Worm (Caenorhabditis elegans) whole organism, L1 larva: ENCODE measurements around the gene F18A11.3.

Experiments
- C16A3.4 ChIP-seq: fragments of 150-350 bp; optimal IDR thresholded peaks from 2 replicates; lab custom pipeline; 2014; ENCODE audit warnings: missing biosample characterization, missing genetic modification characterization
- C34B4.2 ChIP-seq: sonication (generic microtip); optimal IDR thresholded peaks from 2 replicates; lab custom pipeline; 2017; ENCODE audit warnings: mild to moderate bottlenecking, missing genetic modification characterization, missing compliant biosample characterization
- aha-1 ChIP-seq: fragments of 150-350 bp; optimal IDR thresholded peaks from 2 replicates; lab custom pipeline; 2014; ENCODE audit warnings: missing biosample characterization, missing genetic modification characterization
- alr-1 ChIP-seq: fragments of 200-800 bp; sonication (Bioruptor generic); optimal IDR thresholded peaks from 2 replicates; lab custom pipeline; 2018; ENCODE audit warnings: borderline replicate concordance, mild to moderate bottlenecking, missing genetic modification characterization, missing compliant biosample characterization
- ceh-82 ChIP-seq, 3 experiments: fragments of 150-350 bp in 1 of 3; sonication (generic microtip) in 2 of 3; optimal IDR thresholded peaks; 2 replicates each; lab custom pipeline; 2014 to 2017; ENCODE audit warnings: missing biosample characterization in 3 of 3, missing genetic modification characterization in 3 of 3
- ces-1 ChIP-seq: fragments of 150-350 bp; optimal IDR thresholded peaks from 2 replicates; lab custom pipeline; 2014; ENCODE audit warnings: missing biosample characterization, missing genetic modification reagents, missing genetic modification characterization
- efl-1 ChIP-seq, 4 experiments: fragments of 150-350 bp; optimal IDR thresholded peaks in 3 of 4; peaks in 1 of 4; 1 replicate in 1 of 4; 2 replicates in 3 of 4; lab custom pipeline; 2014; ENCODE audit warnings: missing biosample characterization in 2 of 4, missing genetic modification characterization in 2 of 4, missing genetic modification reagents in 2 of 4
- efl-3 ChIP-seq: fragments of 200-800 bp; sonication (Bioruptor generic); optimal IDR thresholded peaks from 2 replicates; lab custom pipeline; 2018; ENCODE audit warnings: mild to moderate bottlenecking, missing genetic modification characterization, missing compliant biosample characterization
- egl-13 ChIP-seq: sonication (generic microtip); optimal IDR thresholded peaks from 2 replicates; lab custom pipeline; 2016; ENCODE audit warnings: missing genotype, missing genetic modification reagents, missing genetic modification characterization, missing compliant biosample characterization
- elt-2 ChIP-seq: sonication (generic microtip); optimal IDR thresholded peaks from 2 replicates; lab custom pipeline; 2016; ENCODE audit warnings: missing genetic modification characterization, mild to moderate bottlenecking, inconsistent platforms, missing compliant biosample characterization, missing genetic modification reagents
- elt-3 ChIP-seq, 6 experiments: fragments of 150-350 bp in 1 of 6; sonication (generic microtip); optimal IDR thresholded peaks; 2 replicates each; lab custom pipeline; 2017 to 2018; ENCODE audit warnings: missing biosample characterization in 6 of 6, missing genetic modification characterization in 6 of 6, inconsistent platforms in 1 of 6
- ets-5 ChIP-seq: fragments of 200-800 bp; sonication (Bioruptor generic); IDR thresholded peaks from 2 replicates; pipeline ENCODE4 v1.3.6; 2022; ENCODE audit warnings: missing genetic modification characterization, missing compliant biosample characterization
- fkh-10 ChIP-seq: sonication (generic microtip); optimal IDR thresholded peaks from 2 replicates; lab custom pipeline; 2017; ENCODE audit warnings: missing biosample characterization, missing genetic modification reagents, missing genetic modification characterization
- fos-1 ChIP-seq: fragments of 150-350 bp; optimal IDR thresholded peaks from 2 replicates; lab custom pipeline; 2014; ENCODE audit warnings: missing biosample characterization, missing genetic modification characterization
- hlh-4 ChIP-seq: sonication (generic microtip); optimal IDR thresholded peaks from 2 replicates; lab custom pipeline; 2016; ENCODE audit warnings: mild to moderate bottlenecking, missing genetic modification characterization, missing compliant biosample characterization
- hpl-2 ChIP-seq: fragments of 150-350 bp; optimal IDR thresholded peaks from 2 replicates; lab custom pipeline; 2014; ENCODE audit warnings: missing biosample characterization, missing genetic modification reagents, missing genetic modification characterization
- lin-13 ChIP-seq: fragments of 150-350 bp; optimal IDR thresholded peaks from 2 replicates; lab custom pipeline; 2014; ENCODE audit warnings: missing biosample characterization, missing genetic modification reagents, missing genetic modification characterization
- lin-14 ChIP-seq: fragments of 200-800 bp; sonication (Bioruptor generic); optimal IDR thresholded peaks from 2 replicates; lab custom pipeline; 2018; ENCODE audit warnings: mild to moderate bottlenecking, missing genetic modification characterization, moderate library complexity, missing compliant biosample characterization
- lin-15B ChIP-seq: fragments of 150-350 bp; sonication (generic microtip); optimal IDR thresholded peaks from 3 replicates; lab custom pipeline; 2014; ENCODE audit warnings: missing biosample characterization, missing genetic modification characterization
- lin-35 ChIP-seq, 2 experiments: fragments of 150-350 bp; optimal IDR thresholded peaks; 2 replicates each; lab custom pipeline; 2014; ENCODE audit warnings: missing biosample characterization in 2 of 2, missing genetic modification characterization in 2 of 2, missing genetic modification reagents in 2 of 2
- lin-39 ChIP-seq: fragments of 150-350 bp; optimal IDR thresholded peaks from 2 replicates; lab custom pipeline; 2014; ENCODE audit warnings: missing biosample characterization, missing genetic modification reagents, missing genetic modification characterization
- lir-3 ChIP-seq: sonication (generic microtip); optimal IDR thresholded peaks from 2 replicates; lab custom pipeline; 2016; ENCODE audit warnings: mild to moderate bottlenecking, missing genetic modification characterization, moderate library complexity, missing compliant biosample characterization; ENCODE audit not compliant: poor library complexity
- mdl-1 ChIP-seq, 2 experiments: fragments of 150-350 bp; optimal IDR thresholded peaks; 2 replicates each; lab custom pipeline; 2014 to 2017; ENCODE audit warnings: missing biosample characterization in 2 of 2, missing genetic modification characterization in 2 of 2, inconsistent platforms in 1 of 2
- nhr-19 ChIP-seq: fragments of 200-800 bp; sonication (Bioruptor generic); conservative IDR thresholded peaks from 2 replicates; pipeline ENCODE4 v1.3.6; 2022; ENCODE audit warnings: missing genetic modification characterization, missing compliant biosample characterization
- nhr-20 ChIP-seq: sonication (generic microtip); optimal IDR thresholded peaks from 2 replicates; lab custom pipeline; 2016; ENCODE audit warnings: mild to moderate bottlenecking, missing genetic modification characterization, missing compliant biosample characterization
- nhr-71 ChIP-seq: sonication (generic microtip); optimal IDR thresholded peaks from 2 replicates; lab custom pipeline; 2016; ENCODE audit warnings: mild to moderate bottlenecking, missing genetic modification characterization, moderate library complexity, missing compliant biosample characterization
- nhr-84 ChIP-seq: sonication (generic microtip); optimal IDR thresholded peaks from 2 replicates; lab custom pipeline; 2017; ENCODE audit warnings: missing biosample characterization, missing genetic modification characterization
- nhr-90 ChIP-seq: sonication (generic microtip); optimal IDR thresholded peaks from 2 replicates; lab custom pipeline; 2016; ENCODE audit warnings: mild to moderate bottlenecking, missing genetic modification characterization, missing compliant biosample characterization; ENCODE audit not compliant: poor library complexity
- pax-3 ChIP-seq: fragments of 200-800 bp; sonication (Bioruptor generic); optimal IDR thresholded peaks from 2 replicates; lab custom pipeline; 2018; ENCODE audit warnings: mild to moderate bottlenecking, missing genetic modification characterization, moderate library complexity, missing compliant biosample characterization
- pqm-1 ChIP-seq: sonication (generic microtip); optimal IDR thresholded peaks from 3 replicates; lab custom pipeline; 2017; ENCODE audit warnings: missing biosample characterization, missing genetic modification characterization
- snu-23 ChIP-seq: sonication (generic microtip); optimal IDR thresholded peaks from 2 replicates; lab custom pipeline; 2016; ENCODE audit warnings: missing genetic modification characterization, missing compliant biosample characterization
- sox-4 ChIP-seq: sonication (generic microtip); optimal IDR thresholded peaks from 2 replicates; lab custom pipeline; 2016; ENCODE audit warnings: missing genetic modification characterization, missing compliant biosample characterization
- swsn-7 ChIP-seq: sonication (generic microtip); optimal IDR thresholded peaks from 2 replicates; lab custom pipeline; 2016; ENCODE audit warnings: missing genetic modification characterization, missing compliant biosample characterization
- tbx-2 ChIP-seq: sonication (generic microtip); optimal IDR thresholded peaks from 2 replicates; lab custom pipeline; 2016; ENCODE audit warnings: missing genetic modification characterization, missing compliant biosample characterization
- unc-130 ChIP-seq: fragments of 150-350 bp; optimal IDR thresholded peaks from 2 replicates; lab custom pipeline; 2017; ENCODE audit warnings: missing biosample characterization, missing genetic modification characterization, inconsistent platforms
- unc-98 ChIP-seq: fragments of 200-800 bp; sonication (Bioruptor generic); IDR thresholded peaks from 2 replicates; pipeline ENCODE4 v1.3.6; 2022; ENCODE audit warnings: missing genetic modification characterization, missing compliant biosample characterization
- xbp-1 ChIP-seq: sonication (generic microtip); optimal IDR thresholded peaks from 2 replicates; lab custom pipeline; 2016; ENCODE audit warnings: missing genetic modification characterization, missing compliant biosample characterization
- zip-4 ChIP-seq: fragments of 200-800 bp; sonication (Bioruptor generic); optimal IDR thresholded peaks from 2 replicates; lab custom pipeline; 2018; ENCODE audit warnings: mild to moderate bottlenecking, missing genetic modification characterization, moderate library complexity, missing compliant biosample characterization
- ztf-11 ChIP-seq, 2 experiments: sonication (generic microtip); optimal IDR thresholded peaks; 2 replicates each; lab custom pipeline; 2016 to 2017; ENCODE audit warnings: missing genetic modification characterization in 2 of 2, missing biosample characterization in 1 of 2, missing compliant biosample characterization in 1 of 2

F18A11.3 gene

ce11 chrII:13077746-13078145, 41.1 kb upstream of the F18A11.3 start:
- TF ChIP-seq C34B4.2 (tag; lab: Kevin White, UChicago) (no peak), nhr-20 (tag; lab: Kevin White, UChicago) (peak; percentile 54), unc-98 (no peak), tbx-2 (tag; lab: Kevin White, UChicago) (no peak), efl-3 (GFP tag; lab: Kevin White, UChicago) (no peak), lin-39 (tag; lab: Kevin White, UChicago) (no peak), lin-35 (GFP tag; optimal IDR thresholded peaks at IDR 0.05; lab: Kevin White, UChicago) (peak in 1 of 2 experiments; percentile 58), lir-3 (tag; lab: Kevin White, UChicago) (no peak), nhr-84 (no peak), elt-2 (peak; percentile 98), nhr-71 (tag; lab: Kevin White, UChicago) (peak; percentile 46), ets-5 (GFP tag; lab: Robert Waterston, UW) (no peak), xbp-1 (no peak), nhr-90 (tag; lab: Kevin White, UChicago) (peak; percentile 44), snu-23 (GFP tag; lab: Kevin White, UChicago) (no peak), nhr-19 (GFP tag; lab: Robert Waterston, UW) (0 out of 2 replicates have a peak, but pooled peaks have one; percentile 17), lin-14 (GFP tag; lab: Kevin White, UChicago) (peak; percentile 22), unc-130 (tag; lab: Kevin White, UChicago) (no peak), efl-1 (optimal IDR thresholded peaks at IDR 0.05; lab: Kevin White, UChicago) (no peak), efl-1 (GFP tag; optimal IDR thresholded peaks at IDR 0.05 in 1 of 2; lab: Kevin White, UChicago) (peak in 1 of 2 experiments; percentile 52), mdl-1 (tag; optimal IDR thresholded peaks at IDR 0.05; lab: Kevin White, UChicago) (peak in 1 of 2 experiments; percentile 46)

DNA sequence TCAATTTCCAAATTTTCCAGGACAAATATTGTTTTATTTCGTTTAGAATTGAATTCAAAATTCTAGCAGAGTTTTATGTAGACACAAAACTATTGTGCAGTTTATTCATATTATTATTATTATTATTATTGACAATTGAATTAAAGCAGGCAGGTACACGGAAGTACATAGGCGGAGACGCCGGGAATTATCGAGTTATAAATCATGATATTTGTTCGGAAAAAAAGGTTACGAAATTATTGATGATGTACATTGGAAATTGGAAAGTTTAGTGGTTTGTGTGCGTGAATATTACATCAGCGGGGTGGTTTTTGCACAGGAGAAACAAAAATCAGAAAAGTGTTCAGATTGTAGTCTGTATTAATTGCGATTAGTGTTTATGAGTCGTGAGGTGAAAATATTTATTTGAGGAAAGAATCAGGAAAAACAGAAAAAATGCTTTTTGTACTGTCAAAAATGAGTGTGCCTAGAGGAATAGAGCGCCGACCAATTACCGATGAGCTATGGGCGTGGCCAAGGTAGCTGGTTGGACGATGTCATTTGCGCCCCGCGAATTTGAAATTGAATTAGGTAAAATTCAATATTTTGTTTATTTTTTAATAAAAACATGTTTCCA, 39.8 kb upstream of the F18A11.3 start:
- peak; percentile 54 for TF ChIP-seq elt-2
- no peak for TF ChIP-seq efl-1 (optimal IDR thresholded peaks at IDR 0.05; lab: Kevin White, UChicago)
- TF ChIP-seq efl-1 (GFP tag; optimal IDR thresholded peaks at IDR 0.05 in 1 of 2; lab: Kevin White, UChicago) = peak in 1 of 2 experiments; percentile 75
- TF ChIP-seq hpl-2 (GFP tag; lab: Kevin White, UChicago) = no peak

ce11 chrII:13073742-13074141, 37.1 kb upstream of the F18A11.3 start:
- TF ChIP-seq efl-1 (optimal IDR thresholded peaks at IDR 0.05; lab: Kevin White, UChicago) (no peak), efl-1 (GFP tag; optimal IDR thresholded peaks at IDR 0.05 in 1 of 2; lab: Kevin White, UChicago) (peak in 1 of 2 experiments; percentile 77), swsn-7 (tag; lab: Kevin White, UChicago) (no peak), pqm-1 (no peak), egl-13 (no peak)

- TF ChIP-seq unc-98 (no peak), pqm-1 (peak; percentile 79), elt-2 (peak; percentile 69), lin-35 (GFP tag; optimal IDR thresholded peaks at IDR 0.05; lab: Kevin White, UChicago) (peak in 1 of 2 experiments; percentile 33), ztf-11 (tag; optimal IDR thresholded peaks at IDR 0.05; lab: Kevin White, UChicago) (no peak)
Measured at ce11 chrII:13073102-13073501, 36.5 kb upstream of the F18A11.3 start, which contains the start of gene F42G4.5. TSS of gene F42G4.5 (plus strand) at chrII:13073480.

DNA sequence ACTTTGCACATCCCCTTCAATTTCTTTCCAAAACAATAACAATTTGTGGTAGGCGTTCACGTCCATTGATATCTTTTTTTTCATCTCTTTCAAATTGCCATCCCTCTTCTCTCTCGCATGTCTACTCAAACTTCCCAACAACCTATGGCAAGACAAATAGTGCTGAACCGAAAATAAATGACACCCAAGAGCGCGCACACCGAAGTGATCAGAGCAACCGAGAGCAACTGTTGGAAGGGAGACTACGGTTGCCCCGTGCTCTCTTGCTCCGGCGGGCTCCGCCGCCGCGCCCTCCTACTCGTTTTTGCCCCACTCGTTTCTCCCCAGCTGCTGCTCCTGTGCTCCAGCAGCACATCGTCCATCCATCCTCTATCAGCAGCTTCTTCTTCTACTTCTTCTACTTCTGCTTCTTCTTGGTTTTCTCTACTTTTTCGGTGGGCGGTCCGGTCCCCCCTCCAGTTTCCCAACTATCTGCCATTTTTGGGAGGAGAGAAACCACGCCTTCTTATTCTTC, 30.2 kb upstream of the F18A11.3 start:
- TF ChIP-seq zip-4 (GFP tag; lab: Kevin White, UChicago) (no peak), tbx-2 (tag; lab: Kevin White, UChicago) (peak; percentile 4), lin-13 (GFP tag; lab: Kevin White, UChicago) (no peak), fkh-10 (no peak), unc-98 (no peak), aha-1 (tag; lab: Kevin White, UChicago) (no peak), nhr-20 (tag; lab: Kevin White, UChicago) (peak; percentile 14), alr-1 (tag; lab: Kevin White, UChicago) (no peak), sox-4 (tag; lab: Kevin White, UChicago) (no peak), xbp-1 (no peak), snu-23 (GFP tag; lab: Kevin White, UChicago) (peak; percentile 20), ztf-11 (tag; optimal IDR thresholded peaks at IDR 0.05; lab: Kevin White, UChicago) (no peak), ceh-82 (tag; optimal IDR thresholded peaks at IDR 0.05; lab: Kevin White, UChicago) (peak in 1 of 3 experiments; percentile 15), efl-3 (GFP tag; lab: Kevin White, UChicago) (no peak), ces-1 (GFP tag; lab: Kevin White, UChicago) (no peak), pax-3 (tag; lab: Kevin White, UChicago) (no peak), lin-15B (tag; lab: Kevin White, UChicago) (no peak), pqm-1 (no peak), nhr-19 (GFP tag; lab: Robert Waterston, UW) (peak; percentile 16; the same call in 1 of the 2 replicates), swsn-7 (tag; lab: Kevin White, UChicago) (no peak), C16A3.4 (tag; lab: Kevin White, UChicago) (no peak), hlh-4 (tag; lab: Kevin White, UChicago) (no peak), fos-1 (tag; lab: Kevin White, UChicago) (no peak), mdl-1 (tag; optimal IDR thresholded peaks at IDR 0.05; lab: Kevin White, UChicago) (no peak), elt-3 (tag; optimal IDR thresholded peaks at IDR 0.05; lab: Kevin White, UChicago) (no peak), lin-14 (GFP tag; lab: Kevin White, UChicago) (peak; percentile 69)
